Fruit fly (Drosophila melanogaster): ENCODE results near the gene RnpS1.

The RnpS1 gene

DNA sequence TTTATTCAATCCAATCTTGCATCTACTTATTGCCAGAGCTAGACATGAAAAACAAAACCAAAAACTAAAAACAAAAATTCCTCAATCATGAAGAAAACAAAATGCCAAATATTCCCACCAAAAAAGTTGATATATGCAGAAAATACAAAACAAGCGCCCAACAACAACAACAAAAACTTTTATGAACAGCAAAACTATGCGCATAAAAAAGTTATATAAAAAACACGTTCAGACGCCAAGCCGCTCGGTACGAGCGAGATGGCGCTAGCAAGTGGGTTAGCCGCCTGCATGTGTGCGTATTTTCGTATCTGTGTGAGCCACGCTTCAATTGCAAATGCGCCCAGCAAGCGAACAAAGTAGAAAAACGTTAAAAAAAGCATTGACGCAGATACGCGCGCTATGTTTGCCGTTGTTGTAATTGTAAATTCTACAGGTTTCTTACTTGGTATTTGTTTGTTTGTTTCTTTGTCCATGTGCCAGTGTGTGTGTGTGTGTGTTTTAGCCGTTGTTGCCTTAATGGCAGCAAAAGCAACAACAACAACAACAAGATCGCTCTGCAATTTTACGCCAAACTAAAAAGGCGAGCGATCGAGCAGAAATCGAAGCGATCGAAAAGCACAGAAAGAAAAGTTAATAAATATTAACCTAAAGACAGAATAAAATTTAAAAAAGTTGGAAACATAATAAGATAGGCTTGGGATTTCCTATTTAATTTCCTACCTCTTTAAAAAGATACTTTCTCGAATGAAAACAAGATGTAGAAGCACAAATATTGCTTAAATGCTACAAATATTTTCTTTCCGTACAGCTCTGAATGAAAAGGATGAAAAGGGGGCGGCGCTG is 41.8 kb downstream of the RnpS1 start:
- TF ChIP-seq CrebA (GFP tag; optimal IDR thresholded peaks at IDR 0.05; ENCODE audit: borderline replicate concordance) = no peak
- peak; percentile 12 for TF ChIP-seq fru (GFP tag; optimal IDR thresholded peaks at IDR 0.05)
- no peak for TF ChIP-seq sage (GFP tag; optimal IDR thresholded peaks at IDR 0.05)
- peak in 1 of 2 experiments; percentile 28 for TF ChIP-seq foxo (GFP tag; optimal IDR thresholded peaks at IDR 0.05)

DNA sequence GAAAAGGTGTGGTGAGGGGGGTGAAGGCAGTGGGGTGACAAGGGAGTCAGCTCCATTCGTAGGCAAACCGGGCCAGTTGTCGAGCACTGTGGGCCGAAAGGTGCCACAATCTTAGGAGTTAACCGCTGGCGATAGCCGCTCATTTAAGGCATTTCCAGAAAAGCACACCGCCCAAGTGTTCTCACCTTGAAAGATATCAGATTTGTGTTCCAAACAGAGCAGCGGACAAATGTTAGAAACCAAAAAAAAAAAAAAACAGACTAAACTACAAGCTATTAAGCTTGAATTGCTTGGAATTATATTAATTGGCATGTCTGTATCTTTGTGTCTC is 42.4 kb downstream of the RnpS1 start:
- TF ChIP-seq GATAd (GFP tag; optimal IDR thresholded peaks at IDR 0.05) = no peak
- no peak for TF ChIP-seq lola (GFP tag; optimal IDR thresholded peaks at IDR 0.05)
- no peak for TF ChIP-seq jim (GFP tag; optimal IDR thresholded peaks at IDR 0.05)
- TF ChIP-seq tai (GFP tag; optimal IDR thresholded peaks at IDR 0.05) = no peak
- TF ChIP-seq Vsx2 (GFP tag; optimal IDR thresholded peaks at IDR 0.05; ENCODE audit: partially characterized antibody) = no peak
- no peak for TF ChIP-seq br (GFP tag; optimal IDR thresholded peaks at IDR 0.05)
- no peak for TF ChIP-seq Dfd (GFP tag; optimal IDR thresholded peaks at IDR 0.05)
- TF ChIP-seq usp (GFP tag; optimal IDR thresholded peaks at IDR 0.05) = no peak
- no peak for TF ChIP-seq Hr78 (GFP tag; optimal IDR thresholded peaks at IDR 0.05)
- TF ChIP-seq sage (GFP tag; optimal IDR thresholded peaks at IDR 0.05) = no peak

DNA sequence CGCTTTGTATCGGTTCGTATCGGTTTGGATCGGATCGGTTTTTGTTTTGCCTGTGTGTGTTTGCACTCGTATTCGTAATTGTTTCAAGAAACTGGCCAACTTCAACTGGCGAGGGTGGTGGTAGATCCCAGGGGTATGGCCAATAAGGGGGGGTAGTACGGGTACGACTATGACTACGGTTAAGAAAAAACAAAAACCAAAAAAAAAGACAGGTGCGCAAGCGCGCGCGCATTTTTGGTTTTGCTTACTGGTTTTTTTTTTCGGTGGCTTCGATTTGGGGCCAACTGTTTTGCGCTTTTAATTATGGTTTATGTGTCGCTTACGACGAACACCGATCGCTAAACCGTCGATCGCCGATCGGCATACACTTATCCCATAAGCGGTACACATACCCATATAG is 43.0 kb downstream of the RnpS1 start:
- TF ChIP-seq Dif (GFP tag; optimal IDR thresholded peaks at IDR 0.05; ENCODE audit: partially characterized antibody) (no peak), N (GFP tag; optimal IDR thresholded peaks at IDR 0.05) (no peak)

DNA sequence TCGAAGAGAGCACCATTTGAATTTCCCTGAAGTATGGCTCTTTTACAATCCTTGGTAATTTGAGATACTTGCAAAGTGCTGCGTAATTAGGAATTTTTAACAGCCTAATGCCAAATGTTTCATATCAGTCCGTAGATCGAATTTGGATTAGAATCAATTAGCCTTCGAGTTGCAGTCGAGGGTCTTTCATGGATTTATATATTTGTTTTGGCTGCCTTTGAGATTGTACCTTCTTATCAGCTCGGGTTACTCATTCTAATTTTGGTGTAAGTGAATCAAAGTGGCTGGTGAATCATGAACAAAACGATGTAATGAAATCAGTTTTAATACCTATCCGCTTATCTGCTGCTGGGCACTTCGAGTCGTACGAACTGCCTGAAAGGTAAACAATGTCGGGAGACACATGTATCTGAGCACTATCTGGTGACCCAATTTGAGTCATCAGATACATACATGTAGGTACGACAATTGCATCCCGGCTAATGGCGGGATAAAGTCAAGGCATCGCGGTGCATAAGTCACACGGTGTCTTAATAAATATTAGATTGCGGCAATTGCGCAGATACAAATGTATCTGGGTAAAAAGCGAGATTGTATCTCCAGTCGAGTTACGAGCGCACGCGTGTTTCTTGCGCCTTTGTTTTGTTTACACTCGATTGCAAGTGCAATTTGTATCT is 44.0 kb downstream of the RnpS1 start:
- TF ChIP-seq psq (GFP tag; optimal IDR thresholded peaks at IDR 0.05) (no peak), jim (GFP tag; optimal IDR thresholded peaks at IDR 0.05) (no peak), pan (optimal IDR thresholded peaks at IDR 0.05) (no peak), Vsx2 (GFP tag; optimal IDR thresholded peaks at IDR 0.05; ENCODE audit: partially characterized antibody) (no peak)

DNA sequence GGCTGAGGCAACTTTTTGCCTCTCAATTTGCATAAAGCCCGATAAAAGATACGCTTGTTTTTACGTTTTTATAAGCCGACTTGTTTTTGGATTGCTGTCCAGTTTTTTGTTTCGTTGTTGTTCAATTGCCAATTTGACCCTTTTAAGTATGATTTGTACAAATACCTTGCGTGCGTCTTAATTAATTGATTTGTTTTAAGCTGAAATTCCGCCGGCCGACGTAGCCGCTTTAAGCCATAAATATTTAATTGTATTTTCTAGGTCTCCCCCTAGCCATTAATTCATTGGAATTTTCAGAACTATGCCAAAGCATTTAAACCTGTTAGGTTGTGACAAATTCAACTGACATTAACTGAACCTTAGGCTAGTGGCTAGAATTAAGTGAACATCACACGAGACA is 44.8 kb downstream of the RnpS1 start:
- TF ChIP-seq psq (GFP tag; optimal IDR thresholded peaks at IDR 0.05) (no peak), rgr (GFP tag; optimal IDR thresholded peaks at IDR 0.05) (no peak), usp (GFP tag; optimal IDR thresholded peaks at IDR 0.05) (no peak), CG32264 (GFP tag; optimal IDR thresholded peaks at IDR 0.05) (no peak), HLH106 (tag; optimal IDR thresholded peaks at IDR 0.05) (no peak), br (GFP tag; optimal IDR thresholded peaks at IDR 0.05) (no peak), Hr78 (GFP tag; optimal IDR thresholded peaks at IDR 0.05) (no peak), pan (optimal IDR thresholded peaks at IDR 0.05) (no peak), Abd-B (GFP tag; optimal IDR thresholded peaks at IDR 0.05) (no peak), Dif (GFP tag; optimal IDR thresholded peaks at IDR 0.05; ENCODE audit: partially characterized antibody) (no peak), lola (GFP tag; optimal IDR thresholded peaks at IDR 0.05) (no peak), Rel (GFP tag; optimal IDR thresholded peaks at IDR 0.05) (no peak), Rel (tag; optimal IDR thresholded peaks at IDR 0.05) (no peak), ey (GFP tag; optimal IDR thresholded peaks at IDR 0.05) (no peak), OdsH (GFP tag; optimal IDR thresholded peaks at IDR 0.05) (no peak), N (GFP tag; optimal IDR thresholded peaks at IDR 0.05) (no peak), brk (GFP tag; optimal IDR thresholded peaks at IDR 0.05) (no peak), jim (GFP tag; optimal IDR thresholded peaks at IDR 0.05) (no peak)

DNA sequence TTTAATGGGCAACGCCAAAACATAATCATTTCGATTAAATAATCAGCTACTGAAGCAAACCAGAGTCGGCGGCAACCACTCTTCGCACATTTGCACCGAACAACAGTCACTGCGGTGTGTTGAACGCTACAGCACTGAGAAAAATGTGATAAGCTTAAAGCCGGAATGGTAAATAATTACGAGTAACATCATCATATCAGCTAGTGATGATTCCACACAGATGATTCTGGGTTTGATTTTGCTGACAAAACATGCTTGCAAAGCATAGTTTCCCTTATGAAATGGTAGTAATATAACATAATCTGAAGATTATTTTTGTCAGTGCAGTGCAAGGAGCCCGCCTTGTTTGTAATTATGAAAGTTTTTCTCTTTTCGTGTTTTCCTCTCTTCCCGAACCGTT is 46.3 kb downstream of the RnpS1 start:
- no peak for TF ChIP-seq brk (GFP tag; optimal IDR thresholded peaks at IDR 0.05)
- peak; percentile 21 for TF ChIP-seq dmrt93B (GFP tag; optimal IDR thresholded peaks at IDR 0.05)
- TF ChIP-seq foxo (GFP tag; optimal IDR thresholded peaks at IDR 0.05) = peak in 1 of 2 experiments; percentile 70
- peak; percentile 29 for TF ChIP-seq OdsH (GFP tag; optimal IDR thresholded peaks at IDR 0.05)
- no peak for TF ChIP-seq Hr78 (GFP tag; optimal IDR thresholded peaks at IDR 0.05)
- TF ChIP-seq pan (optimal IDR thresholded peaks at IDR 0.05) = no peak
- no peak for TF ChIP-seq Rel (GFP tag; optimal IDR thresholded peaks at IDR 0.05)
- no peak for TF ChIP-seq Rel (tag; optimal IDR thresholded peaks at IDR 0.05)
- TF ChIP-seq rgr (GFP tag; optimal IDR thresholded peaks at IDR 0.05) = peak; percentile 50
- TF ChIP-seq h (GFP tag; optimal IDR thresholded peaks at IDR 0.05) = peak; percentile 65
- peak; percentile 42 for TF ChIP-seq psq (GFP tag; optimal IDR thresholded peaks at IDR 0.05)
- TF ChIP-seq br (GFP tag; optimal IDR thresholded peaks at IDR 0.05) = peak; percentile 59
- no peak for TF ChIP-seq sv (GFP tag; optimal IDR thresholded peaks at IDR 0.05)
- no peak for TF ChIP-seq CrebA (GFP tag; optimal IDR thresholded peaks at IDR 0.05; ENCODE audit: borderline replicate concordance)
- peak; percentile 24 for TF ChIP-seq Hnf4 (GFP tag; optimal IDR thresholded peaks at IDR 0.05)
- peak; percentile 41 for TF ChIP-seq Sp1 (GFP tag; optimal IDR thresholded peaks at IDR 0.05)
- TF ChIP-seq fru (GFP tag; optimal IDR thresholded peaks at IDR 0.05) = peak; percentile 52
- TF ChIP-seq ey (GFP tag; optimal IDR thresholded peaks at IDR 0.05) = peak; percentile 53
- peak; percentile 55 for TF ChIP-seq HLH106 (tag; optimal IDR thresholded peaks at IDR 0.05)

All from whole organism, wandering third instar larva.